ENCODE assay signal across 2 fruit fly cellular contexts in genomic region chr3R:10111815-10112185, dm6.
TF ChIP-seq lines count a peak whose summit lies in the region.

No protein-coding gene starts in this region.

TF ChIP-seq in whole organism, embryonic, 481 proteins besides CTCF, POLR2A, EP300 and RAD21 (continued from another document and continues in another):
- TF ChIP-seq CG2199 (GFP tag; IDR thresholded peaks at IDR 0.05; lab: Robert Waterston, UW) (no peak), prd (optimal IDR thresholded peaks at IDR 0.05; lab: Kevin White, UChicago) (no peak), prd (GFP tag; IDR thresholded peaks at IDR 0.05; lab: Robert Waterston, UW) (0 out of 3 replicates have a peak, but pooled peaks have one; percentile 5), dmrt99B (tag; optimal IDR thresholded peaks at IDR 0.05; lab: Kevin White, UChicago) (peak; percentile 5), D19A (tag; optimal IDR thresholded peaks at IDR 0.05; lab: Kevin White, UChicago) (peak; percentile 34), CG18262 (tag; optimal IDR thresholded peaks at IDR 0.05; lab: Kevin White, UChicago) (peak; percentile 53), CG17361 (GFP tag; IDR thresholded peaks at IDR 0.05; lab: Robert Waterston, UW) (peak; percentile 53; the same call in 2 of the 3 replicates), bcd (GFP tag; optimal IDR thresholded peaks at IDR 0.05; lab: Kevin White, UChicago) (peak; percentile 24), CG8388 (GFP tag; optimal IDR thresholded peaks at IDR 0.05; lab: Kevin White, UChicago) (peak; percentile 13), CG4424 (GFP tag; optimal IDR thresholded peaks at IDR 0.05; lab: Kevin White, UChicago) (peak; percentile 39), CG15479 (GFP tag; optimal IDR thresholded peaks at IDR 0.05; lab: Kevin White, UChicago) (no peak), CG12155 (GFP tag; optimal IDR thresholded peaks at IDR 0.05; lab: Kevin White, UChicago) (peak; percentile 2), CG17829 (tag; optimal IDR thresholded peaks at IDR 0.05; lab: Kevin White, UChicago) (peak; percentile 32), Ptx1 (GFP tag; IDR thresholded peaks at IDR 0.05; lab: Robert Waterston, UW) (0 out of 2 replicates have a peak, but pooled peaks have one; percentile 8), Drgx (GFP tag; IDR thresholded peaks at IDR 0.05; lab: Robert Waterston, UW) (peak; percentile 43), CG7987 (GFP tag; optimal IDR thresholded peaks at IDR 0.05; lab: Kevin White, UChicago) (no peak), CG9932 (GFP tag; IDR thresholded peaks at IDR 0.05; lab: Robert Waterston, UW) (no peak), CG4404 (GFP tag; IDR thresholded peaks at IDR 0.05; lab: Robert Waterston, UW) (no peak), CG6254 (GFP tag; optimal IDR thresholded peaks at IDR 0.05; lab: Kevin White, UChicago) (no peak), dysf (GFP tag; IDR thresholded peaks at IDR 0.05; lab: Robert Waterston, UW) (0 out of 3 replicates have a peak, but pooled peaks have one; percentile 16), pho (GFP tag; optimal IDR thresholded peaks at IDR 0.05; lab: Kevin White, UChicago) (no peak), CG14014 (GFP tag; IDR thresholded peaks at IDR 0.05; lab: Robert Waterston, UW) (no peak), CG18619 (GFP tag; optimal IDR thresholded peaks at IDR 0.05; lab: Kevin White, UChicago) (peak; percentile 22), lola (GFP tag; optimal IDR thresholded peaks at IDR 0.05; lab: Kevin White, UChicago) (peak in 1 of 3 experiments; percentile 40), CG11093 (GFP tag; IDR thresholded peaks at IDR 0.05; lab: Robert Waterston, UW) (0 out of 3 replicates have a peak, but pooled peaks have one; percentile 30), aop (GFP tag; IDR thresholded peaks at IDR 0.05; lab: Robert Waterston, UW) (no peak), gce (GFP tag; IDR thresholded peaks at IDR 0.05; lab: Robert Waterston, UW) (0 out of 3 replicates have a peak, but pooled peaks have one; percentile 25), mld (GFP tag; IDR thresholded peaks at IDR 0.05; lab: Robert Waterston, UW; ENCODE audit: partially characterized antibody) (no peak), Hmr (GFP tag; optimal IDR thresholded peaks at IDR 0.05; lab: Kevin White, UChicago) (peak; percentile 2), Trl (optimal IDR thresholded peaks at IDR 0.05; lab: Kevin White, UChicago) (peak in 1 of 2 experiments; percentile 23), Trl (GFP tag; optimal IDR thresholded peaks at IDR 0.05; lab: Kevin White, UChicago) (no peak), Doc3 (GFP tag; IDR thresholded peaks at IDR 0.05; lab: Robert Waterston, UW; ENCODE audit: partially characterized antibody) (no peak), CG34224 (GFP tag; IDR thresholded peaks at IDR 0.05; lab: Robert Waterston, UW; ENCODE audit: partially characterized antibody) (no peak), gem (tag; optimal IDR thresholded peaks at IDR 0.05; lab: Kevin White, UChicago) (peak; percentile 55), CG12659 (GFP tag; optimal IDR thresholded peaks at IDR 0.05; lab: Kevin White, UChicago) (peak; percentile 18), hkb (optimal IDR thresholded peaks at IDR 0.05; lab: Kevin White, UChicago) (no peak), hkb (GFP tag; IDR thresholded peaks at IDR 0.05; lab: Robert Waterston, UW) (0 out of 2 replicates have a peak, but pooled peaks have one; percentile 7), en (GFP tag; optimal IDR thresholded peaks at IDR 0.05; lab: Kevin White, UChicago) (no peak), CG12391 (tag; optimal IDR thresholded peaks at IDR 0.05; lab: Kevin White, UChicago) (peak; percentile 4), Meics (GFP tag; optimal IDR thresholded peaks at IDR 0.05; lab: Kevin White, UChicago) (peak; percentile 12), B-H2 (GFP tag; optimal IDR thresholded peaks at IDR 0.05; lab: Kevin White, UChicago) (no peak), CG2678 (tag; optimal IDR thresholded peaks at IDR 0.05; lab: Kevin White, UChicago) (peak; percentile 30), grau (tag; optimal IDR thresholded peaks at IDR 0.05; lab: Kevin White, UChicago) (peak; percentile 33), Antp (GFP tag; optimal IDR thresholded peaks at IDR 0.05; lab: Kevin White, UChicago) (no peak), CG10979 (tag; optimal IDR thresholded peaks at IDR 0.05; lab: Kevin White, UChicago) (peak; percentile 50), CG34422 (GFP tag; IDR thresholded peaks at IDR 0.05; lab: Robert Waterston, UW) (no peak), CG31441 (GFP tag; IDR thresholded peaks at IDR 0.05; lab: Robert Waterston, UW) (peak; percentile 45), ttk (GFP tag; IDR thresholded peaks at IDR 0.05; lab: Robert Waterston, UW) (no peak), PHDP (tag; optimal IDR thresholded peaks at IDR 0.05; lab: Kevin White, UChicago) (peak; percentile 23), ranshi (GFP tag; IDR thresholded peaks at IDR 0.05; lab: Robert Waterston, UW) (0 out of 2 replicates have a peak, but pooled peaks have one; percentile 22), CG18476 (GFP tag; optimal IDR thresholded peaks at IDR 0.05; lab: Kevin White, UChicago) (no peak), Sox100B (GFP tag; optimal IDR thresholded peaks at IDR 0.05; lab: Kevin White, UChicago) (peak; percentile 31), CG10209 (GFP tag; optimal IDR thresholded peaks at IDR 0.05; lab: Kevin White, UChicago) (peak; percentile 12), az2 (GFP tag; optimal IDR thresholded peaks at IDR 0.05; lab: Kevin White, UChicago) (peak; percentile 25), CG2120 (GFP tag; optimal IDR thresholded peaks at IDR 0.05; lab: Kevin White, UChicago) (no peak), Atf-2 (GFP tag; optimal IDR thresholded peaks at IDR 0.05; lab: Kevin White, UChicago) (no peak), nmo (GFP tag; optimal IDR thresholded peaks at IDR 0.05; lab: Kevin White, UChicago) (peak; percentile 7), CG8924 (tag; optimal IDR thresholded peaks at IDR 0.05; lab: Kevin White, UChicago) (peak; percentile 2), dmrt11E (tag; optimal IDR thresholded peaks at IDR 0.05; lab: Kevin White, UChicago) (peak; percentile 33), CG7556 (GFP tag; optimal IDR thresholded peaks at IDR 0.05; lab: Kevin White, UChicago) (peak; percentile 45), her (GFP tag; optimal IDR thresholded peaks at IDR 0.05; lab: Kevin White, UChicago) (no peak), sima (GFP tag; optimal IDR thresholded peaks at IDR 0.05; lab: Kevin White, UChicago) (no peak), fd96Cb (tag; optimal IDR thresholded peaks at IDR 0.05; lab: Kevin White, UChicago) (peak; percentile 30), CG15696 (tag; optimal IDR thresholded peaks at IDR 0.05; lab: Kevin White, UChicago) (peak; percentile 24), CG11504 (tag; optimal IDR thresholded peaks at IDR 0.05; lab: Kevin White, UChicago) (peak; percentile 49)

TF ChIP-seq in whole organism, prepupa, 60 proteins besides CTCF, POLR2A, EP300 and RAD21 (continued from another document):
- TF ChIP-seq pdm3 (GFP tag; optimal IDR thresholded peaks at IDR 0.05; lab: Kevin White, UChicago), result peak; percentile 2
- TF ChIP-seq dac (GFP tag; optimal IDR thresholded peaks at IDR 0.05; lab: Kevin White, UChicago), result no peak
- no peak for TF ChIP-seq Sox14 (GFP tag; optimal IDR thresholded peaks at IDR 0.05; lab: Kevin White, UChicago)
- TF ChIP-seq CG11762 (GFP tag; optimal IDR thresholded peaks at IDR 0.05; lab: Kevin White, UChicago; ENCODE audit: insufficient read depth), result no peak
- TF ChIP-seq topi (GFP tag; optimal IDR thresholded peaks at IDR 0.05; lab: Kevin White, UChicago), result peak; percentile 34
- no peak for TF ChIP-seq dsx (GFP tag; optimal IDR thresholded peaks at IDR 0.05; lab: Kevin White, UChicago; ENCODE audit: poor library complexity, severe bottlenecking)
- TF ChIP-seq Ets96B (tag; optimal IDR thresholded peaks at IDR 0.05; lab: Kevin White, UChicago), result no peak
- TF ChIP-seq fd59A (GFP tag; optimal IDR thresholded peaks at IDR 0.05; lab: Kevin White, UChicago), result no peak
- peak; percentile 22 for TF ChIP-seq cyc (GFP tag; optimal IDR thresholded peaks at IDR 0.05; lab: Kevin White, UChicago)
- TF ChIP-seq Eip75B (GFP tag; optimal IDR thresholded peaks at IDR 0.05; lab: Kevin White, UChicago), result no peak
- peak; percentile 52 for TF ChIP-seq Smox (GFP tag; optimal IDR thresholded peaks at IDR 0.05; lab: Kevin White, UChicago)
- TF ChIP-seq Sox102F (GFP tag; optimal IDR thresholded peaks at IDR 0.05; lab: Kevin White, UChicago), result peak; percentile 17
- TF ChIP-seq CG6792 (GFP tag; optimal IDR thresholded peaks at IDR 0.05; lab: Kevin White, UChicago), result peak; percentile 38
- no peak for TF ChIP-seq CG16779 (tag; optimal IDR thresholded peaks at IDR 0.05; lab: Kevin White, UChicago)
- TF ChIP-seq CG6808 (GFP tag; optimal IDR thresholded peaks at IDR 0.05; lab: Kevin White, UChicago), result no peak
- peak; percentile 70 for TF ChIP-seq eg (GFP tag; IDR thresholded peaks at IDR 0.05; lab: Robert Waterston, UW)
- no peak for TF ChIP-seq spab (GFP tag; optimal IDR thresholded peaks at IDR 0.05; lab: Kevin White, UChicago)
- no peak for TF ChIP-seq CG11902 (GFP tag; optimal IDR thresholded peaks at IDR 0.05; lab: Kevin White, UChicago)
- no peak for TF ChIP-seq CG9139 (GFP tag; optimal IDR thresholded peaks at IDR 0.05; lab: Kevin White, UChicago)
- TF ChIP-seq Hr38 (GFP tag; optimal IDR thresholded peaks at IDR 0.05; lab: Kevin White, UChicago), result no peak
- no peak for TF ChIP-seq svp (GFP tag; lab: Kevin White, UChicago)
- peak; percentile 20 for TF ChIP-seq Sox15 (GFP tag; optimal IDR thresholded peaks at IDR 0.05; lab: Kevin White, UChicago)
- TF ChIP-seq Hr4 (GFP tag; optimal IDR thresholded peaks at IDR 0.05; lab: Kevin White, UChicago), result peak; percentile 61
- no peak for TF ChIP-seq CG11294 (GFP tag; IDR thresholded peaks at IDR 0.05; lab: Robert Waterston, UW)
- TF ChIP-seq CG8119 (GFP tag; IDR thresholded peaks at IDR 0.05; lab: Robert Waterston, UW), result peak; percentile 48; the same call in 1 of the 3 replicates
- TF ChIP-seq Blimp-1 (GFP tag; optimal IDR thresholded peaks at IDR 0.05; lab: Kevin White, UChicago), result no peak
- TF ChIP-seq Eip78C (GFP tag; lab: Kevin White, UChicago), result peak; percentile 70
- peak; percentile 27 for TF ChIP-seq acj6 (GFP tag; optimal IDR thresholded peaks at IDR 0.05; lab: Kevin White, UChicago)
- peak; percentile 39 for TF ChIP-seq CG10631 (GFP tag; optimal IDR thresholded peaks at IDR 0.05; lab: Kevin White, UChicago)
- TF ChIP-seq esn (GFP tag; optimal IDR thresholded peaks at IDR 0.05; lab: Kevin White, UChicago), result peak; percentile 61
- TF ChIP-seq CG4318 (GFP tag; optimal IDR thresholded peaks at IDR 0.05; lab: Kevin White, UChicago), result peak; percentile 15
- TF ChIP-seq achi (GFP tag; optimal IDR thresholded peaks at IDR 0.05; lab: Kevin White, UChicago), result no peak
- no peak for TF ChIP-seq fkh (GFP tag; optimal IDR thresholded peaks at IDR 0.05; lab: Kevin White, UChicago)
- TF ChIP-seq CG8319 (GFP tag; optimal IDR thresholded peaks at IDR 0.05; lab: Kevin White, UChicago), result no peak
- TF ChIP-seq CG10669 (GFP tag; optimal IDR thresholded peaks at IDR 0.05; lab: Kevin White, UChicago), result peak; percentile 14
- peak; percentile 6 for TF ChIP-seq Hr39 (GFP tag; optimal IDR thresholded peaks at IDR 0.05; lab: Kevin White, UChicago)
- TF ChIP-seq OdsH (GFP tag; optimal IDR thresholded peaks at IDR 0.05; lab: Kevin White, UChicago), result peak; percentile 35
- peak; percentile 7 for TF ChIP-seq CG3032 (tag; optimal IDR thresholded peaks at IDR 0.05; lab: Kevin White, UChicago)
- TF ChIP-seq vri (GFP tag; optimal IDR thresholded peaks at IDR 0.05; lab: Kevin White, UChicago), result no peak
